Worm (Caenorhabditis elegans) whole organism, dauer: ENCODE measurements around the gene snt-1.
"Not testable (repeated sequence)": the region's sequence is repeated elsewhere in the genome, so short reads cannot be mapped to it uniquely, and the experiment has no call there.

Experiments
- unc-62 ChIP-seq: sonication (generic microtip); optimal IDR thresholded peaks from 2 replicates; lab custom pipeline; 2017; ENCODE audit warnings: missing biosample characterization, missing genetic modification reagents, missing genetic modification characterization

Gene snt-1

DNA sequence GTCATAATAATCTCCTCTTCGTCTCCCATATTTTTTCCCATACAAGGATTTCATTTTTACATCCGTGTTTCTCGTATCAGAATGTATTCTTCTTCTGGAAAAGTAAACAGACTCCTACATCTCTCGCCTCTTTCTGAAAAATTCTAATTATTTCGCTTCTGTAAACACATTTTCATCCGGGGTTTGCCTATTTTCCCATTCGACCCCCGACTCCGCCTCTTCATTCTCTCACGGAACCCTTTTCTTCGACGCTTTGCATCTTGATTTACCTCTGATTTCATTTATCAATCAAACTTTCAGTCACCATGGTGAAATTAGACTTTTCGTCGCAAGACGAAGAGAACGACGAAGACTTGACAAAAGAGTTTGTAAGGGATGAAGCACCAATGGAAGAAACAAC is at the start of gene snt-1:
TSS of gene snt-1 (plus strand) at position 301 of the 400 bp plus-strand sequence.
- no peak for TF ChIP-seq unc-62

DNA sequence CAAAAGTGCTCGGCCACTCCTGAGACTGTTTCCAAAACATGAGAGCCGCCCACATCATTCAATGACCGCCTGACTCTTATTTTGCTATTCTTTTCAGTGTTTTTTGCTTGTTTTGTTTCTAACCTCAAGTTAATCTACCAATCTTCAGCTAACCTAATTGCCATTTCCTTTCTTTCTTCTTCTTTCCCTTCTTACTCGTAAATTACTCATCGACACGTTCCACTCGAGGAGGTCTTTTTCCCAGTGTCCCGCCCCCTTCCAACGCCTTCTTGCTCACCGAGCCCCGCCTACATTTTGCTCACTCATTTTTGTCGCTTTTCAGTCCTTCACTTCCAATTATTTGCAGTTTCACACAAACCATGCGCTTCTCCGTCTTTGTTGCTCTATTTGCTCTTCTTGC is 46.0 kb upstream of the snt-1 start, which contains the start of gene nlp-50:
TSS of gene nlp-50 (plus strand) at position 301 of the 400 bp plus-strand sequence.
- no peak for TF ChIP-seq unc-62

DNA sequence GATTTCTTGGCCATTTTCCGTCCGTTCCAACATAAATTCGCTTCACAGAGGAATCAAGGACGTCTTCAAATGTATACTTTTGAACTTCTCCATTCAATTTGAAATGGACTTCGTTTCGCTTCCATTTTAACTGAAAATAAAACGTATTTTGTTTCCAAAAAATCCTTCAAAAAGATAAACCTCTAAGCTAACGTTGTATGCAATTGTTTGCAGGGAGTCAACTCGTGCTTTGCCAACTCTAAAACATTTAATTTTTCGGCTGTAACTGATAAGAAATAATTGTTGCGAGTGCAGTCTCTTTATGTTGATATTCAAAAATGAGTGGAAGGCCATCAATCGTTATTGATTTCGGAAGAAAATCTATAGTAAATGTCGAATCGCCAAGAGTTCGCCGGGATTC is 42.7 kb upstream of the snt-1 start, which contains the start of gene F41G3.18:
TSS of gene F41G3.18 (plus strand) at position 301 of the 400 bp plus-strand sequence.
- no peak for TF ChIP-seq unc-62

DNA sequence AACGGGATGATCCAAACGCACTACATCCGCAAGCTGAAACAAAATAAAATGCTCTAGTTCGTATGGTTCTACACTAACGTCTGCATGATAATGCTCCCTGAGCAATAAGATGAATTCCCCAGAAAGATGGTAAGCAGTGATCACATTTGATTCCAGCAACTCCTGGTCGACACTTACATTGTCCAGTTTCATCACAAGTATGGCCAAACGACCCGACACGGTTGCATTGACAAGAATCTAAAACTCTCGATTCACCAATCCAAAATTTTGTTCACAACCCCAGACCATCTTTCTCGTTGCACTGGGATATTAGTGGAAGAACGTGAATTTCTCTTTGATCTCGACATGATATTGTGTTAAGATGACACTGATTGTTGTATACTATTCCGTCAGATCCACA is 40.7 kb upstream of the snt-1 start:
- no peak for TF ChIP-seq unc-62

DNA sequence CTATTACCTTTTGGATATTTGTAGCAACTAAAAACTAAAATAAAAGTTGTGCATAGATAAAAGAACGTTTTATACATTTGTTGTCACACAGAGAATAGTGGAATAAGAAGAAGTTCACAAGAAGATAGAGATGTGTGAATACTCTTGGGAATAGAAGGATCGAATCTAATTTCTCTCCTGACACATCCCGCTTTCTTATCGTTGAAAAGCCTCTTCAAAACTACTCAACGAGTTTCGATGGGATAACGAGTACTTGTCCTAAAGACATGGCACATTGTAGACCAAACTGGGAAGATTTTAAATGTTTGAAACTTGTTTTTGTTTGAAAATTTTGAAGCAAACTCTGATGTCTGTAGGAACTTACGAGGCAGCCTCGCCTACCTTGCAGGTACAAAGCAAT is 38.3 kb upstream of the snt-1 start:
- no peak for TF ChIP-seq unc-62

DNA sequence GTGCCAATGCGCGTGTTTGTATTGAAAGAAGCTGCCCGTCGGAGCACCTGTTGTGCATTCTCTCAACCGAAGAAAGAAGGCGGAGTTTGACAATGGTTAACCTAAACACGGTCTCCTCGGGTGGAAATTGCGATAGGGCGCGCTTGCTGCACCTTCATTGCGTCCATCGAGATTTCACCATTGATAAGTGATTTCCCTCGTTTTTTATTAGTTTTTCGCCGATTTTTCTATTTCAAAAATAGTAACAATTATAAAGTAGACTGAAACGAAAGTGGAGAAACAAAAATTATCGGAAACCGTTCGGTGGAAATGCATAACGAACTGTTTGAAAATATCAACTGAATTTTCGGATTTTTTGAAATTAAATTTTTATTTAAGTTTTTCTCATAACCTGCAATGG is 35.7 kb upstream of the snt-1 start, which contains the start of gene agr-1:
TSS of gene agr-1 (minus strand) at position 101 of the 400 bp plus-strand sequence.
- not testable (repeated sequence) for TF ChIP-seq unc-62

DNA sequence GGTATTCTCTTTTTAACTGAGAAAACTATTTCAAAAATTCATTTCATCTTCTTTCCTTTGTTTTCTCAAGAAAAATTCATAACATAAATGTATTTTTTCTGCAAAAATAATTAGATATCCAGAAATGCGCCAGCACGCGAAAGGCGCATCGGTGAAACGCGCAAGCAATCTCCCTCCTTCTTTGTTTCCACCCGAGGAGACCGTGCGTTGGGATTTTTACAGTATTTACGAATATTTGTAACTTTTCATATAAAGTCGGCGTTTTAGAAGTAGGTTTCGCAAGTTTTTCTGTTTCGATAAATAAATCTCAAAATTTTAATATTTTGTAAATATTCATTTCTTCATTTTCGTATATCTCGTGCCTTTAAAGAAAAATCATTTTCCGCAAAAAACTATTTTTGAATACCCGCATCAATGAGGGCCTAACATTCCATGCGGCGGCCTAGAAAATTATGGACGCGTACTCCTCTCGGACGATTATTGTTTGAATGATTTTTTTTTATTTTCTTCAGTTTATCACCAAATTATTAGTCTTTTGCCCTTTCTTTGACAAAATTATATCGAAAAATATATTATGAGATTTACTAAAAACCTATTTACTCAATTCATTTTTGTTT is 34.2 kb upstream of the snt-1 start, which contains the start of gene ssup-72:
TSS of gene ssup-72 (plus strand) at position 181 of the 617 bp plus-strand sequence.
- no peak for TF ChIP-seq unc-62

DNA sequence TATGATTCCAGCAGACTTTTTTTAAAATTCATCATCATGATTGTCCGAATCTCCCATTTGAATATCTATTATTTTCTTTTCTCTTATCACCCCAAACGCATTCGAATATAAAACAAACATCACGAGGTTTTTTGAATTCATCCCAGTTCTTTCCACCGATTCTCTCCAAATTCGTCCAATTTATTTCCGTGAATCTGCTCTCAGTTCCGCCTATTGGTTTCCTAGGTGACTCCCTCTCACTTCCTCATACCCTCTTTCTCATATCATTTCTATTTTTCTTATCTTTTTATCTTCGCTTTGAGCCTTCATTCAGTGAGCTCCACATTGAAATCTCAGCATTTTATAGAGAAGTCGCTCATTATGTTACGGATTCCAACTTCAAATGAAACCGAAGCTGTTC is 31.7 kb upstream of the snt-1 start, which contains the start of gene T13C2.7:
TSS of gene T13C2.7 (plus strand) at position 301 of the 400 bp plus-strand sequence.
- no peak for TF ChIP-seq unc-62

DNA sequence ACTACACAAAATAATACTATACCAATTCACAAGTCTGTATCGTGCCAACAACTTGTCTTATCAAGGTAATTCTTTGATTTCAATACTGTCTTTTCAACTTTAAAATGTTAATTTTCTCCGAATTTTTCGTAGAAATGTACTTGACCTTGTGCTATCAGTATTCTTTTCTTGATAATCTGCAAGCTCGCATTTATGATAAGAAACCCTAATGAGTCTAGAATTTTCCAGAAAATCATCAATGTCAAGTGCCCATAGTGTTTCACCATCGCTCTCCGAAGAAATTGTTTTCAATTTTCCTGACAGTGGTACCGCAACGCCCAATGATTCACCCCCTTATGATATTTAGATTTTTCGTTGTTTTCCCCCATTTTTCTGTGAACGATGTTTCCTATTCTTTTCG is 29.5 kb upstream of the snt-1 start:
- no peak for TF ChIP-seq unc-62

DNA sequence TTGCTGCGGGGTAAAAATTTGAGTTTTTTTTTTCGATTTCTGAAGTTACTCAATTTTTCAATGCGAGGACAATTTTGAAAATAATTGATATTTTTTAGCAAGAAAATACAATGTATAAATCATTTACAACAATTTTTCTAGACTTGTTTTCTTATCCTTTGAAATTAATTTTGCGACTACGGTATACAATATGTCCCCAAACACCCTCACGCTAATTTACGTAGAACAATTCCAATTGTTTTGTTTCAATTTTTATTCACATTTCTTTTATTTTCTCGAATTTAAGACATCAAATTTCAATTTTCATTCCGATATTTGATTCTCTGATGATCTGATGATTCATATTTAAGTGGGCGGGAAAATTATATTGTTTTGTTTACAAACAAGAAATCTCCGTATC is 28.8 kb upstream of the snt-1 start:
- TF ChIP-seq unc-62, result no peak

DNA sequence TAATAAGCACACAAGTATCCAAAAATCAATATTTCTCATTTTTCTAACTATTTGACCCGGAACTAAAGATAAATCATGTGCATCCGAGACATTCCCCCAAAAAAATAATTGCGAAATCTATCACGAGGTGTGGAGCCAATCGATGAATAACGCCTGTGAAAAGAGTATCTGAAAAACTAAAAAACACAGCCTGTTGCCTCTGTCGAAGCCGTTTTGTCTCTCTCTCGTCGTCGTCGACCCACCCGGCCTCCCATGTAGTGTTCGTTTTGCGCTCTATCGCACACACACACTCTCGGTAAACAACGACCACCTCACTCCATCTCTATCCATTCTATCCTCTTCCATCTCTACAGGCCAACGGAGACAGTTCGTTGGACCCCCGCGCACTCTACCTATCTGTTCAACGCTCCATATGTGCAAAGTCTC is 28.0 kb upstream of the snt-1 start:
- TF ChIP-seq unc-62, result no peak

DNA sequence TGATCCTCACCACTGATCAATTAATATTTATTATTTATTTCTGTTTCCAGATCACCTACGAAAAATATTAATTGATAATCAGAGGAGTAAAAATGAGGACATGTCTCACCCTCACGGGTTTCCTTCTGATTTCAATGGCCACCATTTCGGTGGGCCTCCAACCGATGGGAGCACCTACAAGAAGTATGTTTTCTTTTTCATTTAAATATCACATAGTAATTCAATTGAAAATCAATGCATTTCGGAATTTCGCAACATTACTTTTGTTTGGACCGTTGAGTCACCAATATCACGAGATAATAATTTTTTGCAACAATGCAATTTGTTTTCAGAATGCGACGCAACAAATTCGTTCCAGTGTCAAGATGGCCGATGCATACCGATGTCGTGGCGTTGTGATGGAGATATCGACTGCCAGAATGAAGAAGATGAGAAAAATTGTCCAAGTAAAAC is 27.4 kb upstream of the snt-1 start, which contains the start of gene gldi-2:
TSS of gene gldi-2 (plus strand) at position 51 of the 453 bp plus-strand sequence.
- TF ChIP-seq unc-62, result no peak

DNA sequence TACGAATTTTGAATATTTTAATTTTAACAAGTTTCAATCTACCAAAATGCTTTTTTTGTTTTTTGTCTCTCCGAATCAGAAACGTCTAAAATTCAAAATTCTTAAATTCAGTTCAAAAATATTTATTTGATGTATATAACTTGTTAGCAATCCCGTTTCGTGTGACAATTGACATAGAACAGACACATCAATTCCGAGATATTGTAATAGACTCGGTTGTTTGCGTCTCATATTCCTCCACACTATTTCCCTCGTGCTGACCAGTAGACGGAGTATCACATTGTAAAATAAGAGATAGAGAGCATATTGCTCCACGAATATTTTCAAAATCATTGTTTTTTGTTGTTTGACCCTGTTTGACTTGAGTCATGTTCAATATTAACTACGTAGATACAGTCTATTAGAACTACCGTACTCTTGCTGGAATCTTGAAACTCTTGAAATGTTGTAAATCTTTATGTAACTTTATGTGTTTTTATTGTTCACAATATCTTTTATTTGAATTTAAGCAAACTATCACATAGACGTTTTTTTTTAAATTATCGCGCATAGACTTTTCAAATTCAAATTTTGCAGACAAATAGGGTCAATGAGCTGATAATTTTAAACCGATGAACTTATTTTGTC is 22.0 kb upstream of the snt-1 start, which contains the start of gene T13C2.3:
TSS of gene T13C2.3 (plus strand) at position 577 of the 627 bp plus-strand sequence.
- no peak for TF ChIP-seq unc-62

DNA sequence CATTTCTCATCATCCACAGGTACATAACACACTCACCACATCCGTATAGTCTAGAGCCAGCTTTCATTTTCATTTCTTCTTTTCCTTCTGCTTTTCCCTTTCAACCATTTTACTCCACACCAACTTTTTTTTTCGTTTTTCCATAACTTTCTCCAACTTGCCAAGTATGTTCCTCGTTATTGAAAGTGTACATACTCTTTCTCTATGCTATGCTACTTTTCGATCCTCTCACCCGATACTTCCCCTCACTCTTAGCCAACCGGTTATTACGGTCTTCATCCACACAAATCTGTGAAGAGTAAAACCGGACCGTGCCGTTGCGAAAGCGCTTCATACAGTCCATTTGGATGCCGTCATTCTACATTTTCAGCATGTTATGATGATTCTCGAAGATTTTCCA is 18.9 kb upstream of the snt-1 start, which contains the start of gene T13C2.2:
TSS of gene T13C2.2 (plus strand) at position 301 of the 400 bp plus-strand sequence.
- no peak for TF ChIP-seq unc-62

DNA sequence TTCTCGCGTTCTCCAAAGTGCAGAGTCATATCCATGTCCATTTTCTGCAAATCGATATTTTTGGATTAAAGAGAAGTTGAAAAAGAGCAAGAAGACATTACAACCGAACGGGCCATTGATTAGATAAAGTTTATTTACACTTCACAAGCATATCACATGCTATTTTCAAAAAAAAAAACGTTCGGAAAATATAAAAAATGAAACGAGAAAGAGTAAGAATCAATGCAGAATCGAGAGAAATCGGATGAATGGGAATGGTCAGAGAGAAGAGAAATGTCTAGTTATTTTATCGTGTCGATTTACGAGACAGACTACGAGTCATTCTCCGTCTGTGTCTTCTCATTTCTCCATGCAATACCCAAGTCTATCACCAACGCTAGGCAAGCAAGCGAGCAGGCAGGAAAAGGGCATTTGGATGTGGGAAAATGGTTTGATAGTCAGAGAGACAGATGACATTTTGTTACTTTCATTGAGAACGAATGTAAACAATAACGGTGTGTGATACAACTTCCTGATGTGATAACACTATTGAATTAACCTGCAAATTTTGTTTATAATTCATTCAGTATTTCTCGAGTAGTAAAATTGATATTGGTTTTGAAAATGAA is 10.6 kb upstream of the snt-1 start, which contains the start of gene F31E8.4:
TSS of gene F31E8.4 (minus strand) at position 51 of the 608 bp plus-strand sequence.
- no peak for TF ChIP-seq unc-62

DNA sequence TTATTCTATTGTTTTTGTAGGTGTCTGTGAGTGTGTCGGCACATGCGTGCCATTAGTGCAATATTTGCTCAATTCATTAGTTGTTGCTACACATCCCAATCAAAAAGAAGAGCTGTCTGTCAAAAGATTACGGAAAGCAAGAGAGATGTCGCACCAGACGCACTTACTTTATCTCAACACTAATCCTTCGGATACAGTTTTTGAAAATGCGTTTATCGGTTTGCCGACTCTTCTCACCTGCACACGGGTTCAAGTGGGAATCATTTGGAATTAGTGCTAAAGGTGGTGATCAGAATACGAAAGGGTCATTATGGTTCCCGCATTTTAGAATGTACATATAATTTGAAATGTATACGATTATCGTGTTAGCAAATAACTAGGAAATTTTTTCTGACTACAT is 9.5 kb upstream of the snt-1 start:
- no peak for TF ChIP-seq unc-62

DNA sequence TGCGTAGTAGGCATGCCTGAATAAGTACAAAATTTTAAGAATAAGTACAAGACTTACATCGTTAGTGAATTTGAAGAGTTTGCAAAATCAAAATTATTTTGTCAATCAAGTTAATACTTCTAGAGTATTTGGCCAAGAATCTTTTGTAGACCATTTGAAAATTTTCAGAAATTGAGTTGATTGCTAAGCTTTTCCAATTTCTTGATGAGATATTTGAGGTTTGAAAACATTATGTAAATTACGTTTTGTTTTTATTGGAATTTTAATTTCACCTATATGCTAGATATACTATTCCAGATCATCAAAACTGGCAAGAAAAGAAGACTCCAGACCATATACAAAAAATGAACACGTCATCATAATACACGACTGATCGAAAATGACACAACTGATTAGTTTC is 7.7 kb upstream of the snt-1 start, which contains the start of gene tab-1:
TSS of gene tab-1 (plus strand) at position 301 of the 400 bp plus-strand sequence.
- no peak for TF ChIP-seq unc-62
